Worm (Caenorhabditis elegans) whole organism, L3 larva: Measurements from ENCODE around the gene H28G03.2.
A peak's percentile ranks its signal among the peaks of the same experiment; 100 is the strongest.

Source experiments
- R02D3.7 ChIP-seq: fragments of 150-350 bp; optimal IDR thresholded peaks from 2 replicates; lab custom pipeline; 2014; ENCODE audit warnings: missing biosample characterization, missing genetic modification characterization
- aly-2 ChIP-seq: fragments of 150-350 bp; optimal IDR thresholded peaks from 2 replicates; lab custom pipeline; 2014; ENCODE audit warnings: missing biosample characterization, missing genetic modification characterization
- ama-1 ChIP-seq: fragments of 150-350 bp; optimal IDR thresholded peaks from 2 replicates; lab custom pipeline; 2018
- ceh-16 ChIP-seq: sonication (generic microtip); optimal IDR thresholded peaks from 2 replicates; lab custom pipeline; 2017; ENCODE audit warnings: missing biosample characterization, missing genetic modification characterization
- ceh-28 ChIP-seq: fragments of 150-350 bp; optimal IDR thresholded peaks from 2 replicates; lab custom pipeline; 2014; ENCODE audit warnings: missing biosample characterization, missing genetic modification reagents, missing genetic modification characterization
- daf-12 ChIP-seq: fragments of 150-350 bp; optimal IDR thresholded peaks from 2 replicates; lab custom pipeline; 2014; ENCODE audit warnings: missing biosample characterization, missing genetic modification reagents, missing genetic modification characterization
- egl-27 ChIP-seq: sonication (generic microtip); optimal IDR thresholded peaks from 4 replicates; lab custom pipeline; 2017; ENCODE audit warnings: missing biosample characterization, missing genetic modification reagents, missing genetic modification characterization
- egl-5 ChIP-seq: fragments of 150-350 bp; optimal IDR thresholded peaks from 2 replicates; lab custom pipeline; 2017; ENCODE audit warnings: missing biosample characterization, missing genetic modification reagents, missing genetic modification characterization, inconsistent platforms
- elt-1 ChIP-seq: fragments of 150-350 bp; optimal IDR thresholded peaks from 2 replicates; lab custom pipeline; 2014; ENCODE audit warnings: missing biosample characterization, missing genetic modification characterization
- elt-2 ChIP-seq: sonication (generic microtip); optimal IDR thresholded peaks from 2 replicates; lab custom pipeline; 2016; ENCODE audit warnings: missing genetic modification reagents, mild to moderate bottlenecking, missing genetic modification characterization, missing compliant biosample characterization
- elt-3 ChIP-seq, 3 experiments: fragments of 150-350 bp in 1 of 3; sonication (generic microtip) in 2 of 3; optimal IDR thresholded peaks; 2 replicates in 2 of 3; 4 replicates in 1 of 3; lab custom pipeline; 2014 to 2017; ENCODE audit warnings: missing biosample characterization in 3 of 3, missing genetic modification characterization in 3 of 3
- eor-1 ChIP-seq, 2 experiments: fragments of 150-350 bp; optimal IDR thresholded peaks; 2 replicates each; lab custom pipeline; 2014 to 2018; ENCODE audit warnings: missing biosample characterization in 2 of 2, missing genetic modification characterization in 2 of 2
- fkh-10 ChIP-seq: sonication (generic microtip); optimal IDR thresholded peaks from 2 replicates; lab custom pipeline; 2017; ENCODE audit warnings: missing biosample characterization, missing genetic modification reagents, missing genetic modification characterization
- fkh-2 ChIP-seq: fragments of 150-350 bp; optimal IDR thresholded peaks from 2 replicates; lab custom pipeline; 2014; ENCODE audit warnings: missing biosample characterization, missing genetic modification reagents, missing genetic modification characterization
- fos-1 ChIP-seq: fragments of 150-350 bp; optimal IDR thresholded peaks from 2 replicates; lab custom pipeline; 2014; ENCODE audit warnings: missing biosample characterization, missing genetic modification characterization
- hmg-11 ChIP-seq: sonication (generic microtip); optimal IDR thresholded peaks from 2 replicates; lab custom pipeline; 2016; ENCODE audit warnings: missing genetic modification characterization, missing compliant biosample characterization
- jun-1 ChIP-seq: fragments of 150-350 bp; optimal IDR thresholded peaks from 2 replicates; lab custom pipeline; 2014; ENCODE audit warnings: missing biosample characterization, missing genetic modification reagents, missing genetic modification characterization
- lin-15B ChIP-seq: fragments of 150-350 bp; optimal IDR thresholded peaks from 2 replicates; lab custom pipeline; 2014; ENCODE audit warnings: missing biosample characterization, missing genetic modification characterization
- lin-39 ChIP-seq: fragments of 150-350 bp; optimal IDR thresholded peaks from 2 replicates; lab custom pipeline; 2018; ENCODE audit warnings: missing biosample characterization, missing genetic modification reagents, missing genetic modification characterization
- lsy-12 ChIP-seq: sonication (generic microtip); optimal IDR thresholded peaks from 2 replicates; lab custom pipeline; 2016; ENCODE audit warnings: mild to moderate bottlenecking, missing genetic modification characterization, missing compliant biosample characterization
- mdl-1 ChIP-seq: fragments of 150-350 bp; optimal IDR thresholded peaks from 2 replicates; lab custom pipeline; 2014; ENCODE audit warnings: missing biosample characterization, missing genetic modification characterization
- mml-1 ChIP-seq: fragments of 150-350 bp; sonication (generic microtip); optimal IDR thresholded peaks from 3 replicates; lab custom pipeline; 2014; ENCODE audit warnings: missing biosample characterization, missing genetic modification characterization
- nfya-1 ChIP-seq: sonication (generic microtip); optimal IDR thresholded peaks from 2 replicates; lab custom pipeline; 2017; ENCODE audit warnings: missing genetic modification characterization, mild to moderate bottlenecking, missing compliant biosample characterization, antibody characterized with exemption, moderate library complexity; ENCODE audit not compliant: insufficient read depth
- nhr-11 ChIP-seq: fragments of 150-350 bp; optimal IDR thresholded peaks from 2 replicates; lab custom pipeline; 2014; ENCODE audit warnings: missing biosample characterization, missing genetic modification characterization
- nhr-12 ChIP-seq: fragments of 150-350 bp; optimal IDR thresholded peaks from 2 replicates; lab custom pipeline; 2014; ENCODE audit warnings: missing biosample characterization, missing genetic modification characterization
- nhr-23 ChIP-seq: fragments of 150-350 bp; optimal IDR thresholded peaks from 2 replicates; lab custom pipeline; 2014; ENCODE audit warnings: missing biosample characterization, missing genetic modification reagents, missing genetic modification characterization
- nhr-237 ChIP-seq: fragments of 150-350 bp; optimal IDR thresholded peaks from 2 replicates; lab custom pipeline; 2014; ENCODE audit warnings: missing biosample characterization, missing genetic modification characterization
- nhr-25 ChIP-seq: sonication (generic microtip); optimal IDR thresholded peaks from 2 replicates; lab custom pipeline; 2017; ENCODE audit warnings: missing biosample characterization, missing genetic modification characterization
- nhr-28 ChIP-seq: fragments of 150-350 bp; optimal IDR thresholded peaks from 2 replicates; lab custom pipeline; 2014; ENCODE audit warnings: missing biosample characterization, missing genetic modification characterization
- nhr-43 ChIP-seq: sonication (generic microtip); optimal IDR thresholded peaks from 2 replicates; lab custom pipeline; 2016; ENCODE audit warnings: mild to moderate bottlenecking, missing genetic modification characterization, missing compliant biosample characterization; ENCODE audit not compliant: poor library complexity, severe bottlenecking
- nhr-76 ChIP-seq: fragments of 150-350 bp; sonication (generic microtip); optimal IDR thresholded peaks from 5 replicates; lab custom pipeline; 2014; ENCODE audit warnings: missing biosample characterization, missing genetic modification characterization
- nhr-77 ChIP-seq: fragments of 150-350 bp; optimal IDR thresholded peaks from 2 replicates; lab custom pipeline; 2014; ENCODE audit warnings: missing biosample characterization, missing genetic modification characterization
- pha-4 ChIP-seq: fragments of 150-350 bp; optimal IDR thresholded peaks from 2 replicates; lab custom pipeline; 2014; ENCODE audit warnings: missing biosample characterization, missing genetic modification reagents, missing genetic modification characterization
- pqm-1 ChIP-seq: fragments of 150-350 bp; optimal IDR thresholded peaks from 2 replicates; lab custom pipeline; 2017; ENCODE audit warnings: missing biosample characterization, missing genetic modification characterization, inconsistent platforms
- tbx-2 ChIP-seq: sonication (generic microtip); optimal IDR thresholded peaks from 2 replicates; lab custom pipeline; 2016; ENCODE audit warnings: mild to moderate bottlenecking, missing genetic modification characterization, missing compliant biosample characterization
- unc-62 ChIP-seq: fragments of 150-350 bp; sonication (generic microtip); optimal IDR thresholded peaks from 4 replicates; lab custom pipeline; 2014; ENCODE audit warnings: missing biosample characterization, missing genetic modification reagents, missing genetic modification characterization
- zag-1 ChIP-seq: fragments of 150-350 bp; optimal IDR thresholded peaks from 2 replicates; lab custom pipeline; 2014; ENCODE audit warnings: missing biosample characterization, missing genetic modification characterization
- ztf-11 ChIP-seq: fragments of 150-350 bp; optimal IDR thresholded peaks from 2 replicates; lab custom pipeline; 2014; ENCODE audit warnings: missing biosample characterization, missing genetic modification characterization
- ztf-4 ChIP-seq: fragments of 150-350 bp; optimal IDR thresholded peaks from 2 replicates; lab custom pipeline; 2014; ENCODE audit warnings: missing biosample characterization, missing genetic modification characterization

The H28G03.2 gene

ce11 chrX:5205561-5205960 lies at the start of gene H28G03.2:
Gene H28G03.2 (plus strand): TSS chrX:5205760.
- TF ChIP-seq nhr-23 (no peak), ceh-16 (tag; lab: Kevin White, UChicago) (no peak), elt-2 (tag; lab: Kevin White, UChicago) (peak; percentile 14), hmg-11 (peak; percentile 2), nhr-77 (tag; lab: Kevin White, UChicago) (no peak), egl-5 (no peak), lin-39 (tag; lab: Kevin White, UChicago) (peak; percentile 15), nhr-237 (no peak), nfya-1 (tag; lab: Kevin White, UChicago) (peak; percentile 1), egl-27 (tag; lab: Kevin White, UChicago) (no peak), ztf-11 (tag; lab: Kevin White, UChicago) (no peak)

- no peak for TF ChIP-seq lin-39 (tag; lab: Kevin White, UChicago)
- TF ChIP-seq fos-1 (tag; lab: Kevin White, UChicago): no peak
- peak; percentile 63 for TF ChIP-seq elt-2 (tag; lab: Kevin White, UChicago)
- TF ChIP-seq pqm-1 (tag; lab: Kevin White, UChicago): peak; percentile 16
Observed at ce11 chrX:5159645-5160044, 45.9 kb upstream of the H28G03.2 start, which contains the start of gene C31H2.4. Gene C31H2.4 (minus strand): TSS chrX:5159663.

ce11 chrX:5162755-5163154 lies 42.8 kb upstream of the H28G03.2 start, which contains the start of gene EGAP5.1:
Gene EGAP5.1 (plus strand): TSS chrX:5163055.
- no peak for TF ChIP-seq elt-1 (tag; lab: Kevin White, UChicago)
- TF ChIP-seq, all 47 proteins: peak for 0

- TF ChIP-seq lsy-12: no peak
- no peak for TF ChIP-seq pqm-1 (tag; lab: Kevin White, UChicago)
- no peak for TF ChIP-seq fos-1 (tag; lab: Kevin White, UChicago)
- TF ChIP-seq nhr-11 (tag; lab: Kevin White, UChicago): no peak
- no peak for TF ChIP-seq ceh-28 (tag; lab: Kevin White, UChicago)
- no peak for TF ChIP-seq hmg-11
- TF ChIP-seq R02D3.7 (tag; lab: Kevin White, UChicago): no peak
- TF ChIP-seq ama-1 (lab: Kevin White, UChicago): no peak
- no peak for TF ChIP-seq nhr-28 (tag; lab: Kevin White, UChicago)
- no peak for TF ChIP-seq nfya-1 (tag; lab: Kevin White, UChicago)
- no peak for TF ChIP-seq lin-39 (tag; lab: Kevin White, UChicago)
- no peak for TF ChIP-seq elt-3 (tag; optimal IDR thresholded peaks at IDR 0.05; lab: Kevin White, UChicago)
- TF ChIP-seq nhr-12 (tag; lab: Kevin White, UChicago): no peak
- TF ChIP-seq aly-2 (tag; lab: Kevin White, UChicago): no peak
- no peak for TF ChIP-seq tbx-2 (tag; lab: Kevin White, UChicago)
- TF ChIP-seq jun-1 (tag; lab: Kevin White, UChicago): no peak
- no peak for TF ChIP-seq mml-1 (tag; lab: Kevin White, UChicago)
- TF ChIP-seq ztf-11 (tag; lab: Kevin White, UChicago): no peak
Observed at ce11 chrX:5164054-5164453, 41.5 kb upstream of the H28G03.2 start.

ce11 chrX:5165037-5165436 lies 40.5 kb upstream of the H28G03.2 start, which contains the start of gene mans-3:
Gene mans-3 (plus strand): TSS chrX:5165395.
- TF ChIP-seq elt-1 (tag; lab: Kevin White, UChicago) (peak; percentile 19), eor-1 (tag; optimal IDR thresholded peaks at IDR 0.05; lab: Kevin White, UChicago) (no peak), nfya-1 (tag; lab: Kevin White, UChicago) (peak; percentile 90), nhr-23 (peak; percentile 95), zag-1 (tag; lab: Kevin White, UChicago) (no peak), nhr-76 (tag; lab: Kevin White, UChicago) (no peak), tbx-2 (tag; lab: Kevin White, UChicago) (peak; percentile 88), lin-15B (tag; lab: Kevin White, UChicago) (peak; percentile 73), ama-1 (lab: Kevin White, UChicago) (no peak), elt-3 (tag; optimal IDR thresholded peaks at IDR 0.05; lab: Kevin White, UChicago) (no peak), nhr-43 (tag; lab: Kevin White, UChicago) (peak; percentile 94), hmg-11 (peak; percentile 91), ceh-28 (tag; lab: Kevin White, UChicago) (peak; percentile 62), nhr-237 (no peak), unc-62 (GFP tag; lab: Kevin White, UChicago) (peak; percentile 58), nhr-77 (tag; lab: Kevin White, UChicago) (no peak), fkh-2 (no peak), mdl-1 (tag; lab: Kevin White, UChicago) (peak; percentile 91), pqm-1 (tag; lab: Kevin White, UChicago) (peak; percentile 52), jun-1 (tag; lab: Kevin White, UChicago) (peak; percentile 91), daf-12 (tag; lab: Kevin White, UChicago) (no peak), lin-39 (tag; lab: Kevin White, UChicago) (peak; percentile 73), fkh-10 (GFP tag; lab: Kevin White, UChicago) (peak; percentile 78), nhr-28 (tag; lab: Kevin White, UChicago) (peak; percentile 51), mml-1 (tag; lab: Kevin White, UChicago) (peak; percentile 93), nhr-25 (peak; percentile 76), ztf-4 (peak; percentile 26), egl-5 (peak; percentile 56), fos-1 (tag; lab: Kevin White, UChicago) (peak; percentile 53), ceh-16 (tag; lab: Kevin White, UChicago) (no peak), nhr-11 (tag; lab: Kevin White, UChicago) (peak; percentile 21), lsy-12 (peak; percentile 80), egl-27 (tag; lab: Kevin White, UChicago) (peak; percentile 21), pha-4 (tag; lab: Kevin White, UChicago) (peak; percentile 85), R02D3.7 (tag; lab: Kevin White, UChicago) (peak; percentile 65)
